Fruit fly (Drosophila melanogaster) whole organism, embryonic: ENCODE results near the gene CG13306.

Experiments
- Atf-2 ChIP-seq: fragments of 200-800 bp; sonication (Bioruptor generic); optimal IDR thresholded peaks from 2 replicates; lab custom pipeline; 2016; ENCODE audit warnings: missing biosample characterization, missing genetic modification characterization
- CG10147 ChIP-seq: fragments of 200-800 bp; sonication (Bioruptor generic); optimal IDR thresholded peaks from 2 replicates; lab custom pipeline; 2019; ENCODE audit warnings: missing biosample characterization, mild to moderate bottlenecking, missing genetic modification characterization, moderate library complexity
- CG1024 ChIP-seq: fragments of 200-800 bp; sonication (Bioruptor generic); IDR thresholded peaks from 2 replicates; pipeline ENCODE4 v1.3.6; 2022; ENCODE audit warnings: missing biosample characterization, missing genetic modification characterization
- CG10543 ChIP-seq: fragments of 200-800 bp; sonication (Bioruptor generic); optimal IDR thresholded peaks from 3 replicates; lab custom pipeline; 2017; ENCODE audit warnings: missing biosample characterization, mild to moderate bottlenecking, missing genetic modification characterization, moderate library complexity
- CG12071 ChIP-seq: fragments of 200-800 bp; sonication (Bioruptor generic); optimal IDR thresholded peaks from 3 replicates; lab custom pipeline; 2018; ENCODE audit warnings: missing biosample characterization, mild to moderate bottlenecking, missing genetic modification characterization
- CG12942 ChIP-seq: fragments of 200-800 bp; sonication (Bioruptor generic); optimal IDR thresholded peaks from 3 replicates; lab custom pipeline; 2016; ENCODE audit warnings: missing biosample characterization, missing genetic modification characterization
- CG13894 ChIP-seq: fragments of 200-800 bp; sonication (Bioruptor generic); optimal IDR thresholded peaks from 3 replicates; lab custom pipeline; 2018; ENCODE audit warnings: missing biosample characterization, mild to moderate bottlenecking, missing genetic modification characterization, moderate library complexity
- CG14860 ChIP-seq: fragments of 200-800 bp; sonication (Bioruptor generic); IDR thresholded peaks from 3 replicates; pipeline ENCODE4 v1.3.6; 2022; ENCODE audit warnings: missing biosample characterization, missing genetic modification characterization; ENCODE audit not compliant: partially characterized antibody
- CG14965 ChIP-seq: fragments of 200-800 bp; sonication (Bioruptor generic); optimal IDR thresholded peaks from 2 replicates; lab custom pipeline; 2016; ENCODE audit warnings: missing biosample characterization, missing genetic modification characterization, borderline replicate concordance
- CG15479 ChIP-seq: fragments of 200-800 bp; sonication (Bioruptor generic); optimal IDR thresholded peaks from 3 replicates; lab custom pipeline; 2019; ENCODE audit warnings: missing biosample characterization, mild to moderate bottlenecking, missing genetic modification characterization, moderate library complexity
- CG15601 ChIP-seq: fragments of 200-800 bp; sonication (Bioruptor generic); optimal IDR thresholded peaks from 3 replicates; lab custom pipeline; 2019; ENCODE audit warnings: missing biosample characterization, mild to moderate bottlenecking, missing genetic modification characterization, moderate library complexity
- CG16863 ChIP-seq: fragments of 200-800 bp; sonication (Bioruptor generic); optimal IDR thresholded peaks from 3 replicates; lab custom pipeline; 2016; ENCODE audit warnings: missing biosample characterization, missing genetic modification characterization
- CG17361 ChIP-seq: fragments of 200-800 bp; sonication (Bioruptor generic); IDR thresholded peaks from 3 replicates; pipeline ENCODE4 v1.3.6; 2022; ENCODE audit warnings: missing biosample characterization, missing genetic modification characterization
- CG18764 ChIP-seq: fragments of 200-800 bp; sonication (Bioruptor generic); optimal IDR thresholded peaks from 3 replicates; lab custom pipeline; 2016; ENCODE audit warnings: missing biosample characterization, missing genetic modification characterization
- CG33213 ChIP-seq: fragments of 200-800 bp; sonication (Bioruptor generic); optimal IDR thresholded peaks from 3 replicates; lab custom pipeline; 2016; ENCODE audit warnings: missing biosample characterization, missing genetic modification characterization
- CG3726 ChIP-seq: fragments of 200-800 bp; sonication (Bioruptor generic); IDR thresholded peaks from 3 replicates; pipeline ENCODE4, ENCODE4 v1.3.6; 2022; ENCODE audit warnings: missing biosample characterization, missing genetic modification characterization
- CG3847 ChIP-seq: fragments of 200-800 bp; sonication (Bioruptor generic); IDR thresholded peaks from 2 replicates; pipeline ENCODE4 v1.3.6; 2022; ENCODE audit warnings: missing biosample characterization, missing genetic modification characterization
- CG5245 ChIP-seq: fragments of 200-800 bp; sonication (Bioruptor generic); optimal IDR thresholded peaks from 3 replicates; lab custom pipeline; 2016; ENCODE audit warnings: missing biosample characterization, missing genetic modification characterization
- CG6813 ChIP-seq: fragments of 200-800 bp; sonication (Bioruptor generic); optimal IDR thresholded peaks from 2 replicates; lab custom pipeline; 2017; ENCODE audit warnings: missing biosample characterization, missing genetic modification characterization, mild to moderate bottlenecking, moderate library complexity, missing genetic modification reagents
- CG7372 ChIP-seq: fragments of 200-800 bp; sonication (Bioruptor generic); IDR thresholded peaks from 2 replicates; pipeline ENCODE4 v1.3.6; 2022; ENCODE audit warnings: missing biosample characterization, missing genetic modification characterization
- CG9727 ChIP-seq: fragments of 200-800 bp; sonication (Bioruptor generic); optimal IDR thresholded peaks from 3 replicates; lab custom pipeline; 2017; ENCODE audit warnings: missing biosample characterization, mild to moderate bottlenecking, missing genetic modification characterization
- D19A ChIP-seq: fragments of 200-800 bp; optimal IDR thresholded peaks from 3 replicates; lab custom pipeline; 2019; ENCODE audit warnings: missing biosample characterization, mild to moderate bottlenecking, missing genetic modification characterization, moderate library complexity
- Dip3 ChIP-seq: fragments of 200-800 bp; sonication (Bioruptor generic); optimal IDR thresholded peaks from 3 replicates; lab custom pipeline; 2016; ENCODE audit warnings: missing biosample characterization, missing genetic modification characterization
- Doc2 ChIP-seq: fragments of 200-800 bp; sonication (Bioruptor generic); IDR thresholded peaks from 2 replicates; pipeline ENCODE4 v1.3.6; 2022; ENCODE audit warnings: missing biosample characterization, missing genetic modification characterization
- Ets97D ChIP-seq: fragments of 200-800 bp; sonication (Bioruptor generic); optimal IDR thresholded peaks from 3 replicates; lab custom pipeline; 2016; ENCODE audit warnings: missing biosample characterization, missing genetic modification characterization
- GATAe ChIP-seq: fragments of 200-800 bp; sonication (Bioruptor generic); conservative IDR thresholded peaks from 2 replicates; pipeline ENCODE4 v1.3.6; 2022; ENCODE audit warnings: missing biosample characterization, missing genetic modification characterization
- HLH3B ChIP-seq: fragments of 200-800 bp; sonication (Bioruptor generic); IDR thresholded peaks from 2 replicates; pipeline ENCODE4 v1.3.6; 2022; ENCODE audit warnings: missing biosample characterization, missing genetic modification characterization
- Hr51 ChIP-seq, 2 experiments: fragments of 200-800 bp; sonication (Bioruptor generic); optimal IDR thresholded peaks; 2 replicates in 1 of 2; 3 replicates in 1 of 2; lab custom pipeline; 2016 to 2018; ENCODE audit warnings: missing biosample characterization in 2 of 2, missing genetic modification characterization in 2 of 2, mild to moderate bottlenecking in 1 of 2, moderate library complexity in 1 of 2
- Nf-YA ChIP-seq: fragments of 200-800 bp; sonication (Bioruptor generic); IDR thresholded peaks from 2 replicates; pipeline ENCODE4 v1.3.6; 2022; ENCODE audit warnings: missing biosample characterization, missing genetic modification characterization
- Poxn ChIP-seq: fragments of 200-800 bp; sonication (Bioruptor generic); IDR thresholded peaks from 2 replicates; pipeline ENCODE4 v1.3.6; 2022; ENCODE audit warnings: missing biosample characterization, missing genetic modification characterization
- Ravus ChIP-seq: fragments of 200-800 bp; sonication (Bioruptor generic); IDR thresholded peaks from 2 replicates; pipeline ENCODE4 v1.3.6; 2022; ENCODE audit warnings: missing biosample characterization, missing genetic modification characterization
- Taf1 ChIP-seq: fragments of 200-800 bp; sonication (Bioruptor generic); IDR thresholded peaks from 2 replicates; pipeline ENCODE4 v1.3.6; 2022; ENCODE audit warnings: missing biosample characterization, missing genetic modification characterization
- ab ChIP-seq: fragments of 200-800 bp; sonication (Bioruptor generic); optimal IDR thresholded peaks from 2 replicates; lab custom pipeline; 2016; ENCODE audit warnings: missing biosample characterization, missing genetic modification characterization
- al ChIP-seq: fragments of 200-800 bp; sonication (Bioruptor generic); IDR thresholded peaks from 2 replicates; pipeline ENCODE4 v1.3.6; 2022; ENCODE audit warnings: missing biosample characterization, missing genetic modification characterization
- aop ChIP-seq: fragments of 200-800 bp; sonication (Bioruptor generic); IDR thresholded peaks from 2 replicates; pipeline ENCODE4 v1.3.6; 2022; ENCODE audit warnings: missing biosample characterization, missing genetic modification characterization
- bab2 ChIP-seq: fragments of 200-800 bp; sonication (Bioruptor generic); optimal IDR thresholded peaks from 2 replicates; lab custom pipeline; 2016; ENCODE audit warnings: missing biosample characterization, missing genetic modification characterization
- cg ChIP-seq: fragments of 200-800 bp; sonication (Bioruptor generic); optimal IDR thresholded peaks from 3 replicates; lab custom pipeline; 2019; ENCODE audit warnings: missing biosample characterization, mild to moderate bottlenecking, missing genetic modification characterization, moderate library complexity
- cwo ChIP-seq: fragments of 200-800 bp; sonication (Bioruptor generic); optimal IDR thresholded peaks from 3 replicates; lab custom pipeline; 2017; ENCODE audit warnings: missing biosample characterization, missing genetic modification characterization, mild to moderate bottlenecking, moderate library complexity, missing genetic modification reagents
- dmrt99B ChIP-seq: fragments of 200-800 bp; sonication (Bioruptor generic); optimal IDR thresholded peaks from 2 replicates; lab custom pipeline; 2018; ENCODE audit warnings: missing biosample characterization, mild to moderate bottlenecking, missing genetic modification characterization, moderate library complexity
- emc ChIP-seq: fragments of 200-800 bp; sonication (Bioruptor generic); optimal IDR thresholded peaks from 2 replicates; lab custom pipeline; 2016; ENCODE audit warnings: missing biosample characterization, missing genetic modification characterization
- gsb-n ChIP-seq: fragments of 200-800 bp; sonication (Bioruptor generic); optimal IDR thresholded peaks from 3 replicates; lab custom pipeline; 2018; ENCODE audit warnings: missing biosample characterization, mild to moderate bottlenecking, missing genetic modification characterization
- hbn ChIP-seq: fragments of 200-800 bp; sonication (Bioruptor generic); IDR thresholded peaks from 2 replicates; pipeline ENCODE4 v1.3.6; 2022; ENCODE audit warnings: missing biosample characterization, missing genetic modification characterization; ENCODE audit not compliant: partially characterized antibody
- kay ChIP-seq: fragments of 200-800 bp; sonication (Bioruptor generic); optimal IDR thresholded peaks from 2 replicates; lab custom pipeline; 2016; ENCODE audit warnings: missing biosample characterization, missing genetic modification characterization
- lilli ChIP-seq: fragments of 200-800 bp; sonication (Bioruptor generic); optimal IDR thresholded peaks from 3 replicates; lab custom pipeline; 2016; ENCODE audit warnings: missing biosample characterization, missing genetic modification characterization
- lola ChIP-seq, 3 experiments: fragments of >200 bp in 2 of 3; fragments of 200-800 bp in 1 of 3; sonication (Bioruptor generic) in 1 of 3; optimal IDR thresholded peaks; 2 replicates each; lab custom pipeline; 2017 to 2019; ENCODE audit warnings: missing biosample characterization in 3 of 3, missing genetic modification characterization in 3 of 3, mild to moderate bottlenecking in 1 of 3, moderate library complexity in 1 of 3
- nau ChIP-seq: fragments of 200-800 bp; sonication (Bioruptor generic); optimal IDR thresholded peaks from 3 replicates; lab custom pipeline; 2017; ENCODE audit warnings: missing biosample characterization, mild to moderate bottlenecking, missing genetic modification characterization, missing genetic modification reagents
- otp ChIP-seq: fragments of 200-800 bp; sonication (Bioruptor generic); IDR thresholded peaks from 3 replicates; pipeline ENCODE4, ENCODE4 v1.3.6; 2022; ENCODE audit warnings: missing biosample characterization, missing genetic modification characterization
- prd ChIP-seq, 3 experiments: fragments of >200 bp in 2 of 3; fragments of 200-800 bp in 1 of 3; sonication (Bioruptor generic) in 1 of 3; optimal IDR thresholded peaks in 2 of 3; IDR thresholded peaks in 1 of 3; 2 replicates in 2 of 3; 3 replicates in 1 of 3; pipeline versions ENCODE4 v1.3.6 to Lab custom; 2017 to 2022; ENCODE audit warnings: missing biosample characterization in 1 of 3, missing genetic modification characterization in 1 of 3
- sqz ChIP-seq: fragments of 200-800 bp; sonication (Bioruptor generic); optimal IDR thresholded peaks from 3 replicates; lab custom pipeline; 2018; ENCODE audit warnings: missing biosample characterization, mild to moderate bottlenecking, missing genetic modification characterization
- tio ChIP-seq: fragments of 200-800 bp; sonication (Bioruptor generic); optimal IDR thresholded peaks from 2 replicates; lab custom pipeline; 2017; ENCODE audit warnings: missing biosample characterization, missing genetic modification characterization, inconsistent platforms
- unc-4 ChIP-seq: fragments of 200-800 bp; sonication (Bioruptor generic); IDR thresholded peaks from 2 replicates; pipeline ENCODE4 v1.3.6; 2022; ENCODE audit warnings: missing biosample characterization, missing genetic modification characterization; ENCODE audit not compliant: partially characterized antibody

CG13306 gene

DNA sequence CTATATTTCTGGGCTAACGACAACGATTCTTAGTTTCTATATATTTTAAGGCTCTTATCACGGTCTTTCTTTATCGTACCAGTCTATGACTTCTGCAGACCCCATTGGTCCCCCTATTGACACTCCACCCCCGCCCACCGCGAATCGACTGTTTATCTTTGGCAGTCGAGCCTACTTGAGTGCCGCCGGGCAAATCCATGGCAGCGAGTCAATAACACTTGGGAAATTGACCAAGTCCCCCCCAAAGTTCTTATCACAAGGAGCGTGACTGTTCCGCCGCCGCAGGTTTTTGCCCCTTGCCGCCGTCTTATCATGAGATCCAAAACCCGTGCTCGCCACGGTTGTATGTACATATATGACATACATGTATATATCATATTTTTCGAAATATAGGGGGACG lies 49.9 kb downstream of the CG13306 start (continued):
- TF ChIP-seq otp = peak; percentile 61; the same call in 1 of the 3 replicates
- TF ChIP-seq CG3847 (GFP tag; lab: Robert Waterston, UW) = no peak
- no peak for TF ChIP-seq ab (GFP tag; lab: Kevin White, UChicago)
- no peak for TF ChIP-seq D19A (tag; lab: Kevin White, UChicago)
- TF ChIP-seq Ravus = no peak
- no peak for TF ChIP-seq CG10147
- no peak for TF ChIP-seq CG7372 (GFP tag; lab: Robert Waterston, UW)
- no peak for TF ChIP-seq Doc2 (GFP tag; lab: Robert Waterston, UW)
- TF ChIP-seq gsb-n (tag; lab: Kevin White, UChicago) = no peak
- TF ChIP-seq CG9727 = no peak
- no peak for TF ChIP-seq CG12942
- no peak for TF ChIP-seq Ets97D (GFP tag; lab: Kevin White, UChicago)
- TF ChIP-seq al (GFP tag; lab: Robert Waterston, UW) = no peak
- no peak for TF ChIP-seq Poxn (GFP tag; lab: Robert Waterston, UW)
- no peak for TF ChIP-seq tio (GFP tag; lab: Kevin White, UChicago)
- no peak for TF ChIP-seq emc (GFP tag; lab: Kevin White, UChicago)
- no peak for TF ChIP-seq unc-4 (GFP tag; lab: Robert Waterston, UW)
- TF ChIP-seq lilli = no peak
- TF ChIP-seq hbn (GFP tag; lab: Robert Waterston, UW) = no peak
- TF ChIP-seq aop = no peak
- TF ChIP-seq CG15601 = peak; percentile 20
- TF ChIP-seq CG13894 (tag; lab: Kevin White, UChicago) = no peak
- no peak for TF ChIP-seq kay (GFP tag; lab: Kevin White, UChicago)
- TF ChIP-seq dmrt99B = no peak
- TF ChIP-seq bab2 (GFP tag; lab: Kevin White, UChicago) = no peak
- no peak for TF ChIP-seq CG17361 (GFP tag; lab: Robert Waterston, UW)
- TF ChIP-seq CG15479 = no peak
- TF ChIP-seq HLH3B (GFP tag; lab: Robert Waterston, UW) = no peak; the same call in 1 of the 2 replicates
- no peak for TF ChIP-seq CG18764 (GFP tag; lab: Kevin White, UChicago)
- no peak for TF ChIP-seq prd (optimal IDR thresholded peaks at IDR 0.05; lab: Kevin White, UChicago)
- no peak for TF ChIP-seq prd (GFP tag; IDR thresholded peaks at IDR 0.05; lab: Robert Waterston, UW)
- no peak for TF ChIP-seq lola (GFP tag; optimal IDR thresholded peaks at IDR 0.05; lab: Kevin White, UChicago)
- no peak for TF ChIP-seq CG3726
- no peak for TF ChIP-seq Nf-YA (GFP tag; lab: Robert Waterston, UW)
- no peak for TF ChIP-seq CG33213 (GFP tag; lab: Kevin White, UChicago)
- TF ChIP-seq CG12071 (GFP tag; lab: Kevin White, UChicago) = no peak
- TF ChIP-seq nau (GFP tag; lab: Kevin White, UChicago) = no peak
- TF ChIP-seq cwo (GFP tag; lab: Kevin White, UChicago) = peak; percentile 99
- no peak for TF ChIP-seq CG5245 (GFP tag; lab: Kevin White, UChicago)
- TF ChIP-seq CG10543 = peak; percentile 68
- TF ChIP-seq Dip3 (GFP tag; lab: Kevin White, UChicago) = no peak
- no peak for TF ChIP-seq CG16863 (GFP tag; lab: Kevin White, UChicago)
- TF ChIP-seq CG14965 (GFP tag; lab: Kevin White, UChicago) = no peak
- TF ChIP-seq Taf1 (GFP tag; lab: Robert Waterston, UW) = no peak
- TF ChIP-seq CG1024 (GFP tag; lab: Robert Waterston, UW) = 0 out of 2 replicates have a peak, but pooled peaks have one; percentile 15
- no peak for TF ChIP-seq Atf-2 (GFP tag; lab: Kevin White, UChicago)
- TF ChIP-seq CG14860 = no peak
- peak; percentile 93 for TF ChIP-seq GATAe (GFP tag; lab: Robert Waterston, UW)
- TF ChIP-seq sqz (GFP tag; lab: Kevin White, UChicago) = no peak
- TF ChIP-seq cg (GFP tag; lab: Kevin White, UChicago) = no peak
- peak; percentile 54 for TF ChIP-seq CG6813
- TF ChIP-seq Hr51 (GFP tag; optimal IDR thresholded peaks at IDR 0.05; lab: Kevin White, UChicago) = no peak
